Worm (Caenorhabditis elegans) whole organism, young adult: Measurements from ENCODE around the gene srh-61.
A peak's percentile ranks its signal among the peaks of the same experiment; 100 is the strongest.

ENCODE experiments used
- B0019.2 ChIP-seq: fragments of 200-800 bp; sonication (Bioruptor generic); conservative IDR thresholded peaks from 2 replicates; pipeline ENCODE4 v1.3.6; 2022; ENCODE audit warnings: missing genetic modification reagents, missing genetic modification characterization, missing compliant biosample characterization
- B0035.1 ChIP-seq: sonication (generic microtip); optimal IDR thresholded peaks from 2 replicates; lab custom pipeline; 2016; ENCODE audit warnings: missing genetic modification characterization, mild to moderate bottlenecking, missing compliant biosample characterization, missing genotype, missing genetic modification reagents
- C06A6.2 ChIP-seq: fragments of 200-800 bp; sonication (Bioruptor generic); conservative IDR thresholded peaks from 2 replicates; pipeline ENCODE4 v1.3.6; 2022; ENCODE audit warnings: missing genetic modification characterization, missing compliant biosample characterization
- D2030.7 ChIP-seq: fragments of 200-800 bp; sonication (Bioruptor generic); IDR thresholded peaks from 2 replicates; pipeline ENCODE4 v1.3.6; 2022; ENCODE audit warnings: missing genetic modification reagents, missing genetic modification characterization, missing compliant biosample characterization
- F37B4.10 ChIP-seq: fragments of 200-800 bp; sonication (Bioruptor generic); IDR thresholded peaks from 2 replicates; pipeline ENCODE4 v1.3.6; 2022; ENCODE audit warnings: missing genetic modification characterization, missing compliant biosample characterization
- F39B2.1 ChIP-seq: fragments of 200-800 bp; sonication (Bioruptor generic); IDR thresholded peaks from 2 replicates; pipeline ENCODE4 v1.3.6; 2022; ENCODE audit warnings: missing genetic modification reagents, missing genetic modification characterization, missing compliant biosample characterization
- F49E8.2 ChIP-seq: sonication (generic microtip); optimal IDR thresholded peaks from 3 replicates; lab custom pipeline; 2017; ENCODE audit warnings: missing genetic modification characterization, mild to moderate bottlenecking, missing compliant biosample characterization, antibody characterized with exemption, moderate library complexity; ENCODE audit not compliant: insufficient read depth
- F52B5.7 ChIP-seq: sonication (generic microtip); optimal IDR thresholded peaks from 2 replicates; lab custom pipeline; 2016; ENCODE audit warnings: mild to moderate bottlenecking, missing genetic modification characterization, missing compliant biosample characterization
- F57C9.4 ChIP-seq: sonication (generic microtip); optimal IDR thresholded peaks from 2 replicates; lab custom pipeline; 2017; ENCODE audit warnings: mild to moderate bottlenecking, missing genetic modification characterization, missing compliant biosample characterization
- T07F8.4 ChIP-seq: sonication (generic microtip); optimal IDR thresholded peaks from 2 replicates; lab custom pipeline; 2016; ENCODE audit warnings: mild to moderate bottlenecking, missing genetic modification characterization, moderate library complexity, missing compliant biosample characterization
- T26A5.8 ChIP-seq: sonication (generic microtip); optimal IDR thresholded peaks from 2 replicates; lab custom pipeline; 2016; ENCODE audit warnings: missing genetic modification characterization, missing compliant biosample characterization
- Y53F4B.3 ChIP-seq: fragments of 200-800 bp; sonication (Bioruptor generic); IDR thresholded peaks from 2 replicates; pipeline ENCODE4 v1.3.6; 2022; ENCODE audit warnings: missing genetic modification reagents, missing genetic modification characterization, missing compliant biosample characterization
- Y67H2A.10 ChIP-seq: fragments of 200-800 bp; sonication (Bioruptor generic); conservative IDR thresholded peaks from 2 replicates; pipeline ENCODE4 v1.3.6; 2022; ENCODE audit warnings: missing genetic modification reagents, missing genetic modification characterization, missing compliant biosample characterization
- Y95B8A.8 ChIP-seq: fragments of 200-800 bp; sonication (Bioruptor generic); IDR thresholded peaks from 2 replicates; pipeline ENCODE4 v1.3.6; 2022; ENCODE audit warnings: missing genetic modification reagents, missing genetic modification characterization, missing compliant biosample characterization
- akir-1 ChIP-seq: fragments of 200-800 bp; sonication (Bioruptor generic); optimal IDR thresholded peaks from 2 replicates; lab custom pipeline; 2018; ENCODE audit warnings: mild to moderate bottlenecking, missing genetic modification characterization, moderate library complexity, missing compliant biosample characterization
- atf-7 ChIP-seq: sonication (generic microtip); optimal IDR thresholded peaks from 2 replicates; lab custom pipeline; 2017; ENCODE audit warnings: mild to moderate bottlenecking, missing genetic modification characterization, missing compliant biosample characterization
- attf-3 ChIP-seq: fragments of 200-800 bp; sonication (Bioruptor generic); conservative IDR thresholded peaks from 2 replicates; pipeline ENCODE4 v1.3.6; 2022; ENCODE audit warnings: missing genetic modification reagents, missing genetic modification characterization, missing compliant biosample characterization
- ccch-3 ChIP-seq: fragments of 200-800 bp; sonication (Bioruptor generic); optimal IDR thresholded peaks from 2 replicates; lab custom pipeline; 2018; ENCODE audit warnings: mild to moderate bottlenecking, missing genetic modification characterization, missing compliant biosample characterization
- ceh-100 ChIP-seq: fragments of 200-800 bp; sonication (Bioruptor generic); IDR thresholded peaks from 2 replicates; pipeline ENCODE4 v1.3.6; 2022; ENCODE audit warnings: missing genetic modification reagents, missing genetic modification characterization, missing compliant biosample characterization
- ceh-27 ChIP-seq: fragments of 200-800 bp; sonication (Bioruptor generic); optimal IDR thresholded peaks from 2 replicates; lab custom pipeline; 2018; ENCODE audit warnings: mild to moderate bottlenecking, missing genetic modification characterization, moderate library complexity, missing compliant biosample characterization
- ceh-40 ChIP-seq: fragments of 200-800 bp; sonication (Bioruptor generic); IDR thresholded peaks from 2 replicates; pipeline ENCODE4 v1.3.6; 2022; ENCODE audit warnings: missing genetic modification characterization, missing compliant biosample characterization
- ceh-79 ChIP-seq: sonication (generic microtip); optimal IDR thresholded peaks from 2 replicates; lab custom pipeline; 2017; ENCODE audit warnings: mild to moderate bottlenecking, missing genetic modification characterization, missing compliant biosample characterization
- die-1 ChIP-seq: sonication (generic microtip); optimal IDR thresholded peaks from 2 replicates; lab custom pipeline; 2016; ENCODE audit warnings: missing genotype, mild to moderate bottlenecking, missing genetic modification characterization, missing compliant biosample characterization
- dpl-1 ChIP-seq: fragments of 150-350 bp; optimal IDR thresholded peaks from 2 replicates; lab custom pipeline; 2014; ENCODE audit warnings: missing biosample characterization, missing genetic modification reagents, missing genetic modification characterization
- efl-1 ChIP-seq: fragments of 150-350 bp; optimal IDR thresholded peaks from 2 replicates; lab custom pipeline; 2014; ENCODE audit warnings: missing biosample characterization, missing genetic modification reagents, missing genetic modification characterization
- egrh-3 ChIP-seq: fragments of 200-800 bp; sonication (Bioruptor generic); IDR thresholded peaks from 2 replicates; pipeline ENCODE4 v1.3.6; 2022; ENCODE audit warnings: missing genetic modification reagents, missing genetic modification characterization, missing compliant biosample characterization
- gei-17 ChIP-seq: fragments of 200-800 bp; sonication (Bioruptor generic); optimal IDR thresholded peaks from 2 replicates; lab custom pipeline; 2018; ENCODE audit warnings: mild to moderate bottlenecking, missing genetic modification characterization, missing compliant biosample characterization
- hlh-12 ChIP-seq: sonication (generic microtip); optimal IDR thresholded peaks from 2 replicates; lab custom pipeline; 2016; ENCODE audit warnings: missing genetic modification characterization, missing compliant biosample characterization
- hmg-1.2 ChIP-seq: fragments of 200-800 bp; sonication (Bioruptor generic); IDR thresholded peaks from 2 replicates; pipeline ENCODE4 v1.3.6; 2022; ENCODE audit warnings: missing genetic modification reagents, missing genetic modification characterization, missing compliant biosample characterization
- hmg-20 ChIP-seq: fragments of 200-800 bp; sonication (Bioruptor generic); IDR thresholded peaks from 2 replicates; pipeline ENCODE4 v1.3.6; 2022; ENCODE audit warnings: missing genetic modification reagents, missing genetic modification characterization, missing compliant biosample characterization
- hrde-1 ChIP-seq: sonication (generic microtip); optimal IDR thresholded peaks from 2 replicates; lab custom pipeline; 2016; ENCODE audit warnings: missing genetic modification characterization, mild to moderate bottlenecking, missing compliant biosample characterization, moderate library complexity, missing genotype, missing genetic modification reagents, borderline replicate concordance
- lag-1 ChIP-seq: fragments of 200-800 bp; sonication (Bioruptor generic); IDR thresholded peaks from 2 replicates; pipeline ENCODE4 v1.3.6; 2022; ENCODE audit warnings: missing genetic modification reagents, missing genetic modification characterization, missing compliant biosample characterization
- let-607 ChIP-seq, 2 experiments: fragments of 200-800 bp in 1 of 2; sonication (Bioruptor generic) in 1 of 2; sonication (generic microtip) in 1 of 2; optimal IDR thresholded peaks; 2 replicates each; lab custom pipeline; 2016 to 2018; ENCODE audit warnings: mild to moderate bottlenecking in 2 of 2, missing compliant biosample characterization in 2 of 2, missing genetic modification characterization in 2 of 2, moderate library complexity in 2 of 2, missing genotype in 1 of 2
- lin-40 ChIP-seq: sonication (generic microtip); optimal IDR thresholded peaks from 2 replicates; lab custom pipeline; 2016; ENCODE audit warnings: missing genetic modification characterization, mild to moderate bottlenecking, missing compliant biosample characterization, missing genotype, missing genetic modification reagents
- lin-54 ChIP-seq: fragments of 200-800 bp; sonication (Bioruptor generic); optimal IDR thresholded peaks from 2 replicates; lab custom pipeline; 2018; ENCODE audit warnings: mild to moderate bottlenecking, missing genetic modification characterization, missing compliant biosample characterization
- lir-1 ChIP-seq: fragments of 200-800 bp; sonication (Bioruptor generic); conservative IDR thresholded peaks from 2 replicates; pipeline ENCODE4 v1.3.6; 2022; ENCODE audit warnings: missing genetic modification reagents, missing genetic modification characterization, missing compliant biosample characterization
- lsl-1 ChIP-seq: fragments of 200-800 bp; sonication (Bioruptor generic); optimal IDR thresholded peaks from 2 replicates; lab custom pipeline; 2018; ENCODE audit warnings: mild to moderate bottlenecking, missing genetic modification characterization, moderate library complexity, missing compliant biosample characterization
- madf-6 ChIP-seq: fragments of 200-800 bp; sonication (Bioruptor generic); IDR thresholded peaks from 2 replicates; pipeline ENCODE4 v1.3.6; 2022; ENCODE audit warnings: missing genetic modification reagents, missing genetic modification characterization, missing compliant biosample characterization
- madf-8 ChIP-seq: fragments of 200-800 bp; sonication (Bioruptor generic); conservative IDR thresholded peaks from 2 replicates; pipeline ENCODE4 v1.3.6; 2022; ENCODE audit warnings: missing genetic modification reagents, missing genetic modification characterization, missing compliant biosample characterization
- mxl-1 ChIP-seq: sonication (generic microtip); optimal IDR thresholded peaks from 2 replicates; lab custom pipeline; 2016; ENCODE audit warnings: missing genetic modification characterization, missing compliant biosample characterization
- nhr-179 ChIP-seq: sonication (generic microtip); optimal IDR thresholded peaks from 2 replicates; lab custom pipeline; 2016; ENCODE audit warnings: mild to moderate bottlenecking, missing genetic modification characterization, missing compliant biosample characterization
- rcor-1 ChIP-seq: fragments of 200-800 bp; sonication (Bioruptor generic); IDR thresholded peaks from 2 replicates; pipeline ENCODE4 v1.3.6; 2022; ENCODE audit warnings: missing genetic modification reagents, missing genetic modification characterization, missing compliant biosample characterization
- snpc-1.3 ChIP-seq: sonication (generic microtip); optimal IDR thresholded peaks from 2 replicates; lab custom pipeline; 2017; ENCODE audit warnings: missing genetic modification characterization, mild to moderate bottlenecking, missing compliant biosample characterization, antibody characterized with exemption, moderate library complexity, missing genotype, missing genetic modification reagents; ENCODE audit not compliant: insufficient read depth
- snpc-3.4 ChIP-seq: sonication (generic microtip); optimal IDR thresholded peaks from 2 replicates; lab custom pipeline; 2017; ENCODE audit warnings: missing genetic modification characterization, mild to moderate bottlenecking, missing compliant biosample characterization, antibody characterized with exemption, moderate library complexity, missing genotype, missing genetic modification reagents
- tbx-9 ChIP-seq: sonication (generic microtip); optimal IDR thresholded peaks from 2 replicates; lab custom pipeline; 2016; ENCODE audit warnings: borderline replicate concordance, missing genetic modification characterization, inconsistent platforms, missing compliant biosample characterization
- unc-62 ChIP-seq: fragments of 150-350 bp; optimal IDR thresholded peaks from 2 replicates; lab custom pipeline; 2014; ENCODE audit warnings: missing biosample characterization, missing genetic modification reagents, missing genetic modification characterization
- xnd-1 ChIP-seq: sonication (generic microtip); optimal IDR thresholded peaks from 2 replicates; lab custom pipeline; 2016; ENCODE audit warnings: missing genotype, missing genetic modification reagents, missing genetic modification characterization, missing compliant biosample characterization
- ztf-18 ChIP-seq: sonication (generic microtip); optimal IDR thresholded peaks from 2 replicates; lab custom pipeline; 2016; ENCODE audit warnings: missing genotype, mild to moderate bottlenecking, missing genetic modification characterization, missing compliant biosample characterization
- ztf-22 ChIP-seq: fragments of 200-800 bp; sonication (Bioruptor generic); optimal IDR thresholded peaks from 2 replicates; lab custom pipeline; 2018; ENCODE audit warnings: mild to moderate bottlenecking, missing genetic modification characterization, moderate library complexity, missing compliant biosample characterization
- ztf-26 ChIP-seq: sonication (generic microtip); optimal IDR thresholded peaks from 2 replicates; lab custom pipeline; 2017; ENCODE audit warnings: missing genetic modification characterization, missing compliant biosample characterization

The srh-61 gene

DNA sequence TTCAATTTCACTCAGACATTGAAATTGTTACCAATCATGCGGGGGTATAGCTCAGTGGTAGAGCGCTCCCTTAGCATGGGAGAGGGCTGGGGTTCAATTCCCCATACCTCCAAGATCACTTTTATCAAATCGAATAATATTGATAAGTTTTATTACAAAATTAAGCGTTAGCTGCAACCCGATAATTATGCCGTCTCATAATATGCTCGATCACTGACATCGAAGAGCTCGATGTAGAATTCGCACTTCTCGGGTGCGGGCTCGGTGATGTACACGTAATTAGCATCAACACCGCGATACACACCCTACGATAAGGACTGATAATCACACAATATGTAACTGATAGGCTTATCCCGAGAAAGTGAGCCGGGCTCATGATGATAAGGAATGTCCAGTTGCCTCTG is 26.4 kb upstream of the srh-61 start (continued):
- no peak for TF ChIP-seq madf-8 (GFP tag; lab: Robert Waterston, UW)
- TF ChIP-seq snpc-1.3, result peak; percentile 29
- peak; percentile 41 for TF ChIP-seq madf-6 (GFP tag; lab: Robert Waterston, UW)
- TF ChIP-seq lag-1 (GFP tag; lab: Robert Waterston, UW), result no peak
- no peak for TF ChIP-seq dpl-1 (GFP tag; lab: Kevin White, UChicago)
- peak; percentile 34 for TF ChIP-seq mxl-1
- TF ChIP-seq snpc-3.4 (tag; lab: Kevin White, UChicago), result peak; percentile 54
- no peak for TF ChIP-seq F39B2.1 (GFP tag; lab: Robert Waterston, UW)
- no peak for TF ChIP-seq B0035.1 (tag; lab: Kevin White, UChicago)
- TF ChIP-seq F57C9.4, result no peak
- no peak for TF ChIP-seq Y53F4B.3 (GFP tag; lab: Robert Waterston, UW)
- no peak for TF ChIP-seq unc-62
- TF ChIP-seq egrh-3 (GFP tag; lab: Robert Waterston, UW), result no peak
- no peak for TF ChIP-seq B0019.2 (GFP tag; lab: Robert Waterston, UW)
- no peak for TF ChIP-seq ccch-3 (GFP tag; lab: Kevin White, UChicago)
- no peak for TF ChIP-seq tbx-9 (tag; lab: Kevin White, UChicago)
- TF ChIP-seq hmg-20 (GFP tag; lab: Robert Waterston, UW), result no peak
- no peak for TF ChIP-seq akir-1 (GFP tag; lab: Kevin White, UChicago)
- TF ChIP-seq F52B5.7 (tag; lab: Kevin White, UChicago), result no peak
- TF ChIP-seq ztf-22 (GFP tag; lab: Kevin White, UChicago), result no peak
- peak; percentile 69 for TF ChIP-seq die-1 (tag; lab: Kevin White, UChicago)
- TF ChIP-seq Y95B8A.8 (GFP tag; lab: Robert Waterston, UW), result no peak
- TF ChIP-seq gei-17 (GFP tag; lab: Kevin White, UChicago), result no peak
- no peak for TF ChIP-seq lin-40 (tag; lab: Kevin White, UChicago)
- no peak for TF ChIP-seq F37B4.10
- no peak for TF ChIP-seq lir-1 (GFP tag; lab: Robert Waterston, UW)
- TF ChIP-seq T07F8.4 (tag; lab: Kevin White, UChicago), result no peak
- no peak for TF ChIP-seq attf-3 (GFP tag; lab: Robert Waterston, UW)
- peak; percentile 20 for TF ChIP-seq atf-7 (tag; lab: Kevin White, UChicago)
- peak; percentile 48 for TF ChIP-seq hmg-1.2
- no peak for TF ChIP-seq ceh-27
- no peak; the same call in none of the 2 replicates for TF ChIP-seq D2030.7 (GFP tag; lab: Robert Waterston, UW)
- no peak for TF ChIP-seq C06A6.2 (GFP tag; lab: Robert Waterston, UW)
- TF ChIP-seq Y67H2A.10, result no peak
- no peak for TF ChIP-seq nhr-179
- TF ChIP-seq ceh-79 (tag; lab: Kevin White, UChicago), result no peak
- no peak for TF ChIP-seq ceh-40 (GFP tag; lab: Robert Waterston, UW)
- peak; percentile 21 for TF ChIP-seq efl-1 (GFP tag; lab: Kevin White, UChicago)
- peak; percentile 1 for TF ChIP-seq lin-54 (GFP tag; lab: Kevin White, UChicago)
- no peak for TF ChIP-seq let-607 (tag; optimal IDR thresholded peaks at IDR 0.05; lab: Kevin White, UChicago)

DNA sequence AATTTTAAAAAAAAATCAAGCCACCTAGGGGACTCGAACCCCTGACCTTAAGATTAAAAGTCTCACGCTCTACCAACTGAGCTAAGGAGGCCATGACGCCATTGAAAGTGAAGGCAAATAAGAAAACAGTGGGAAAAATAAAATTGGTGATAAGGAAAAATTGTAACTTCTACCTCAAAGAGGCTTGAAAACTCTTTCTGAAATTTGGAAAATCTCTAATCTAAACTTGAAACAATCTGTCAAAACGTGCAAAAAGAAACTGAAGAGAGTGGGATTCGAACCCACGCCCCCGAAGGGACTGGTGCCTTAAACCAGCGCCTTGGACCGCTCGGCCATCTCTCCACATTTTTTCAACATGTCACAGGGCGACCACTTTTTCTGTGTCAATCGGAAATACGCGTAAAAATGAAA is 25.5 kb upstream of the srh-61 start:
- peak; percentile 56; the same call in 1 of the 2 replicates for TF ChIP-seq ceh-100 (GFP tag; lab: Robert Waterston, UW)
- TF ChIP-seq rcor-1 (GFP tag; lab: Robert Waterston, UW), result peak; percentile 17; the same call in 1 of the 2 replicates
- peak; percentile 30 for TF ChIP-seq T26A5.8 (tag; lab: Kevin White, UChicago)
- TF ChIP-seq B0035.1 (tag; lab: Kevin White, UChicago), result peak; percentile 51
- TF ChIP-seq ztf-18 (tag; lab: Kevin White, UChicago), result peak; percentile 65
- TF ChIP-seq ztf-26 (tag; lab: Kevin White, UChicago), result peak; percentile 40
- peak; percentile 61 for TF ChIP-seq F49E8.2 (tag; lab: Kevin White, UChicago)
- TF ChIP-seq nhr-179, result peak; percentile 51
- TF ChIP-seq hrde-1 (tag; lab: Kevin White, UChicago), result peak; percentile 64
- peak; percentile 71 for TF ChIP-seq hlh-12 (tag; lab: Kevin White, UChicago)
- peak; percentile 3 for TF ChIP-seq xnd-1 (tag; lab: Kevin White, UChicago)
- peak; percentile 48 for TF ChIP-seq lsl-1 (GFP tag; lab: Kevin White, UChicago)
